Worm (Caenorhabditis elegans): ENCODE data around the gene F38A1.9.

DNA sequence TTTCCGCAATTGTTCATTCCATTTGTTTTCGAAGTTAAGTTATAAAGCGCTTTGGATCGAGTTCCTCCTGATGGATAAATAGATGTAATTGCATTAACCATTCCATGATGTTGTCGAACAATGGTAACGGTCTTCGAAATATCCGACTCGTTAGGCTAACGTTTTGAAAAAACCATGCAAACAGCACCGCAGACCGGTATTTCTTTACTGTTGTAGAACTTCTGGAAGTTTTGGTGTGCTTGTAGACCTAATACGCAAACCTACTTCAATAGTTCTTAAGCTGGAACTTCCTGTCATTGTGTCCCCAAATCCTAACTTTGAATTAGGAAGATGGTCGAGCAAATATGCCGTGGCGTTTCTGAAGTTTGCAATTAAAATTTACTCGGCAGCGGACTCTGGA, at the start of gene F38A1.9:
- TF ChIP-seq elt-3 (tag; optimal IDR thresholded peaks at IDR 0.05) (no peak), drap-1 (GFP tag; optimal IDR thresholded peaks at IDR 0.05) (no peak), unc-62 (GFP tag; optimal IDR thresholded peaks at IDR 0.05) (no peak), ces-1 (GFP tag; optimal IDR thresholded peaks at IDR 0.05) (no peak)

All from whole organism, mixed stage, embryonic.